Fruit fly (Drosophila melanogaster) whole organism, embryonic: ENCODE results near the gene CG5715.

Experiments
- ATbp ChIP-seq: fragments of 200-800 bp; sonication (Bioruptor generic); optimal IDR thresholded peaks from 2 replicates; lab custom pipeline; 2017; ENCODE audit warnings: missing biosample characterization, mild to moderate bottlenecking, missing genetic modification characterization, missing genetic modification reagents
- Awh ChIP-seq: fragments of 200-800 bp; sonication (Bioruptor generic); IDR thresholded peaks from 2 replicates; pipeline ENCODE4, ENCODE4 v1.3.6; 2022; ENCODE audit warnings: missing biosample characterization, missing genetic modification characterization
- Bdp1 ChIP-seq: fragments of 200-800 bp; sonication (Bioruptor generic); optimal IDR thresholded peaks from 3 replicates; lab custom pipeline; 2016; ENCODE audit warnings: missing biosample characterization, missing genetic modification characterization
- CG10267 ChIP-seq: fragments of 200-800 bp; sonication (Bioruptor generic); optimal IDR thresholded peaks from 2 replicates; lab custom pipeline; 2018; ENCODE audit warnings: missing biosample characterization, mild to moderate bottlenecking, missing genetic modification characterization, moderate library complexity
- CG10321 ChIP-seq: fragments of 200-800 bp; sonication (Bioruptor generic); IDR thresholded peaks from 2 replicates; pipeline ENCODE4 v1.3.6; 2022; ENCODE audit warnings: missing biosample characterization, missing genetic modification characterization
- CG10462 ChIP-seq: fragments of 200-800 bp; sonication (Bioruptor generic); optimal IDR thresholded peaks from 2 replicates; lab custom pipeline; 2016; ENCODE audit warnings: missing biosample characterization, missing genetic modification characterization
- CG11085 ChIP-seq: fragments of 200-800 bp; sonication (Bioruptor generic); IDR thresholded peaks from 2 replicates; pipeline ENCODE4 v1.3.6; 2022; ENCODE audit warnings: missing biosample characterization, missing genetic modification characterization
- CG14965 ChIP-seq: fragments of 200-800 bp; sonication (Bioruptor generic); optimal IDR thresholded peaks from 2 replicates; lab custom pipeline; 2016; ENCODE audit warnings: missing biosample characterization, missing genetic modification characterization, borderline replicate concordance
- CG31388 ChIP-seq: fragments of 200-800 bp; sonication (Bioruptor generic); optimal IDR thresholded peaks from 2 replicates; lab custom pipeline; 2016; ENCODE audit warnings: missing biosample characterization, missing genetic modification characterization
- CG32532 ChIP-seq: fragments of 200-800 bp; sonication (Bioruptor generic); IDR thresholded peaks from 2 replicates; pipeline ENCODE4 v1.3.6; 2022; ENCODE audit warnings: missing biosample characterization, missing genetic modification characterization
- CG3281 ChIP-seq: fragments of 200-800 bp; sonication (Bioruptor generic); optimal IDR thresholded peaks from 3 replicates; lab custom pipeline; 2017; ENCODE audit warnings: missing biosample characterization, mild to moderate bottlenecking, missing genetic modification characterization
- CG5180 ChIP-seq: fragments of 200-800 bp; sonication (Bioruptor generic); optimal IDR thresholded peaks from 3 replicates; lab custom pipeline; 2017; ENCODE audit warnings: missing biosample characterization, missing genetic modification characterization, mild to moderate bottlenecking, moderate library complexity, missing genetic modification reagents
- CG6813 ChIP-seq: fragments of 200-800 bp; sonication (Bioruptor generic); optimal IDR thresholded peaks from 2 replicates; lab custom pipeline; 2017; ENCODE audit warnings: missing biosample characterization, missing genetic modification characterization, mild to moderate bottlenecking, moderate library complexity, missing genetic modification reagents
- CG6854 ChIP-seq: fragments of 200-800 bp; sonication (Bioruptor generic); optimal IDR thresholded peaks from 3 replicates; lab custom pipeline; 2017; ENCODE audit warnings: missing biosample characterization, mild to moderate bottlenecking, missing genetic modification characterization
- CG7357 ChIP-seq: fragments of 200-800 bp; sonication (Bioruptor generic); IDR thresholded peaks from 3 replicates; pipeline ENCODE4 v1.3.6; 2022; ENCODE audit warnings: missing biosample characterization, missing genetic modification characterization
- CG7745 ChIP-seq: fragments of 200-800 bp; sonication (Bioruptor generic); optimal IDR thresholded peaks from 2 replicates; lab custom pipeline; 2018; ENCODE audit warnings: missing biosample characterization, mild to moderate bottlenecking, missing genetic modification characterization, moderate library complexity
- CG9727 ChIP-seq: fragments of 200-800 bp; sonication (Bioruptor generic); optimal IDR thresholded peaks from 3 replicates; lab custom pipeline; 2017; ENCODE audit warnings: missing biosample characterization, mild to moderate bottlenecking, missing genetic modification characterization
- CG9797 ChIP-seq: fragments of 200-800 bp; sonication (Bioruptor generic); optimal IDR thresholded peaks from 3 replicates; lab custom pipeline; 2018; ENCODE audit warnings: missing biosample characterization, mild to moderate bottlenecking, missing genetic modification characterization
- Chrac-16 ChIP-seq: fragments of 200-800 bp; sonication (Bioruptor generic); optimal IDR thresholded peaks from 3 replicates; lab custom pipeline; 2016; ENCODE audit warnings: missing biosample characterization, missing genetic modification characterization
- D ChIP-seq, 2 experiments: fragments of 200-800 bp in 1 of 2; fragments of >200 bp in 1 of 2; sonication (Bioruptor generic) in 1 of 2; optimal IDR thresholded peaks; 2 replicates in 1 of 2; 3 replicates in 1 of 2; lab custom pipeline; 2017; ENCODE audit warnings: mild to moderate bottlenecking in 1 of 2, missing biosample characterization in 1 of 2, missing genetic modification characterization in 1 of 2, missing genetic modification reagents in 1 of 2
- D19A ChIP-seq: fragments of 200-800 bp; optimal IDR thresholded peaks from 3 replicates; lab custom pipeline; 2019; ENCODE audit warnings: missing biosample characterization, mild to moderate bottlenecking, missing genetic modification characterization, moderate library complexity
- Dfd ChIP-seq, 2 experiments: fragments of >200 bp; optimal IDR thresholded peaks; 2 replicates each; lab custom pipeline; 2017; ENCODE audit warnings: missing biosample characterization in 2 of 2, missing genetic modification characterization in 2 of 2
- Gsc ChIP-seq: fragments of 200-800 bp; sonication (Bioruptor generic); IDR thresholded peaks from 2 replicates; pipeline ENCODE4 v1.3.6; 2022; ENCODE audit warnings: missing biosample characterization, missing genetic modification characterization
- HHEX ChIP-seq: fragments of 200-800 bp; sonication (Bioruptor generic); optimal IDR thresholded peaks from 3 replicates; lab custom pipeline; 2017; ENCODE audit warnings: missing biosample characterization, mild to moderate bottlenecking, missing genetic modification characterization, missing genetic modification reagents
- HmgZ ChIP-seq: fragments of 200-800 bp; sonication (Bioruptor generic); optimal IDR thresholded peaks from 2 replicates; lab custom pipeline; 2018; ENCODE audit warnings: missing biosample characterization, mild to moderate bottlenecking, missing genetic modification characterization
- Kr ChIP-seq: fragments of 200-800 bp; sonication (Bioruptor generic); optimal IDR thresholded peaks from 2 replicates; lab custom pipeline; 2017; ENCODE audit warnings: missing biosample characterization, mild to moderate bottlenecking, missing genetic modification characterization
- MTF-1 ChIP-seq: fragments of 200-800 bp; sonication (Bioruptor generic); optimal IDR thresholded peaks from 2 replicates; lab custom pipeline; 2018; ENCODE audit warnings: missing biosample characterization, mild to moderate bottlenecking, missing genetic modification characterization, borderline replicate concordance
- Mad ChIP-seq: fragments of 200-800 bp; sonication (Bioruptor generic); optimal IDR thresholded peaks from 2 replicates; lab custom pipeline; 2016; ENCODE audit warnings: missing biosample characterization, missing genetic modification characterization
- Med ChIP-seq: fragments of 200-800 bp; sonication (Bioruptor generic); peaks from one replicate; lab custom pipeline; 2016; ENCODE audit warnings: missing biosample characterization, missing genetic modification characterization, mild to moderate bottlenecking, inconsistent platforms, moderate library complexity
- NC2β ChIP-seq: fragments of 200-800 bp; sonication (Bioruptor generic); optimal IDR thresholded peaks from 2 replicates; lab custom pipeline; 2016; ENCODE audit warnings: missing biosample characterization, missing genetic modification characterization
- Taf1 ChIP-seq: fragments of 200-800 bp; sonication (Bioruptor generic); IDR thresholded peaks from 2 replicates; pipeline ENCODE4 v1.3.6; 2022; ENCODE audit warnings: missing biosample characterization, missing genetic modification characterization
- Trl ChIP-seq, 3 experiments: fragments of >200 bp in 2 of 3; fragments of 200-800 bp in 1 of 3; sonication (Bioruptor generic) in 1 of 3; optimal IDR thresholded peaks; 2 replicates in 1 of 3; 3 replicates in 2 of 3; lab custom pipeline; 2016 to 2017; ENCODE audit warnings: missing biosample characterization in 1 of 3, missing genetic modification characterization in 1 of 3
- ash1 ChIP-seq: fragments of 200-800 bp; sonication (Bioruptor generic); optimal IDR thresholded peaks from 2 replicates; lab custom pipeline; 2018; ENCODE audit warnings: missing biosample characterization, mild to moderate bottlenecking, missing genetic modification characterization
- bab2 ChIP-seq: fragments of 200-800 bp; sonication (Bioruptor generic); optimal IDR thresholded peaks from 2 replicates; lab custom pipeline; 2016; ENCODE audit warnings: missing biosample characterization, missing genetic modification characterization
- chif ChIP-seq, 2 experiments: fragments of 200-800 bp; sonication (Bioruptor generic); optimal IDR thresholded peaks; 3 replicates each; lab custom pipeline; 2016; ENCODE audit warnings: missing biosample characterization in 2 of 2, missing genetic modification characterization in 2 of 2
- dati ChIP-seq: fragments of 200-800 bp; sonication (Bioruptor generic); IDR thresholded peaks from 2 replicates; pipeline ENCODE4 v1.3.6; 2022; ENCODE audit warnings: missing biosample characterization, missing genetic modification characterization
- dysf ChIP-seq: fragments of 200-800 bp; sonication (Bioruptor generic); IDR thresholded peaks from 3 replicates; pipeline ENCODE4 v1.3.6; 2022; ENCODE audit warnings: missing biosample characterization, missing genetic modification characterization
- eve ChIP-seq, 2 experiments: fragments of >200 bp; optimal IDR thresholded peaks; 2 replicates each; lab custom pipeline; 2017; ENCODE audit warnings: missing biosample characterization in 2 of 2, missing genetic modification characterization in 2 of 2
- gce ChIP-seq: fragments of 200-800 bp; sonication (Bioruptor generic); IDR thresholded peaks from 3 replicates; pipeline ENCODE4 v1.3.6; 2022; ENCODE audit warnings: missing biosample characterization, missing genetic modification characterization
- hb ChIP-seq: fragments of 200-800 bp; sonication (Bioruptor generic); IDR thresholded peaks from 3 replicates; pipeline ENCODE4 v1.3.6; 2022; ENCODE audit warnings: missing biosample characterization, missing genetic modification characterization; ENCODE audit not compliant: partially characterized antibody
- kni ChIP-seq: fragments of 200-800 bp; sonication (Bioruptor generic); optimal IDR thresholded peaks from 3 replicates; lab custom pipeline; 2017; ENCODE audit warnings: mild to moderate bottlenecking, missing biosample characterization, missing genetic modification reagents, missing genetic modification characterization
- lov ChIP-seq, 2 experiments: fragments of 200-800 bp in 1 of 2; fragments of >200 bp in 1 of 2; sonication (Bioruptor generic) in 1 of 2; IDR thresholded peaks in 1 of 2; optimal IDR thresholded peaks in 1 of 2; 2 replicates in 1 of 2; 3 replicates in 1 of 2; pipeline versions ENCODE4 v1.3.6 to Lab custom; 2017 to 2022; ENCODE audit warnings: missing biosample characterization in 1 of 2, missing genetic modification characterization in 1 of 2
- onecut ChIP-seq: fragments of 200-800 bp; sonication (Bioruptor generic); IDR thresholded peaks from 2 replicates; pipeline ENCODE4 v1.3.6; 2022; ENCODE audit warnings: missing biosample characterization, missing genetic modification characterization
- pho ChIP-seq: fragments of 200-800 bp; sonication (Bioruptor generic); optimal IDR thresholded peaks from 2 replicates; lab custom pipeline; 2016; ENCODE audit warnings: missing biosample characterization, missing genetic modification characterization
- pzg ChIP-seq: fragments of 200-800 bp; sonication (Bioruptor generic); optimal IDR thresholded peaks from 3 replicates; lab custom pipeline; 2018; ENCODE audit warnings: missing biosample characterization, mild to moderate bottlenecking, missing genetic modification characterization, moderate library complexity
- ro ChIP-seq: fragments of 200-800 bp; sonication (Bioruptor generic); IDR thresholded peaks from 2 replicates; pipeline ENCODE4 v1.3.6; 2022; ENCODE audit warnings: missing biosample characterization, missing genetic modification characterization
- run ChIP-seq: fragments of 200-800 bp; sonication (Bioruptor generic); optimal IDR thresholded peaks from 3 replicates; lab custom pipeline; 2018; ENCODE audit warnings: missing biosample characterization, mild to moderate bottlenecking, missing genetic modification characterization
- sna ChIP-seq: fragments of 200-800 bp; sonication (Bioruptor generic); IDR thresholded peaks from 2 replicates; pipeline ENCODE4 v1.3.6; 2022; ENCODE audit warnings: missing biosample characterization, missing genetic modification characterization; ENCODE audit not compliant: partially characterized antibody
- wdn ChIP-seq: fragments of 200-800 bp; sonication (Bioruptor generic); IDR thresholded peaks from 2 replicates; pipeline ENCODE4 v1.3.6; 2022; ENCODE audit warnings: missing biosample characterization, missing genetic modification characterization

CG5715 gene

dm6 chr3R:24271071-24271470, 23.1 kb downstream of the CG5715 start, which contains the start of gene jar (continued):
- TF ChIP-seq lov (optimal IDR thresholded peaks at IDR 0.05; lab: Kevin White, UChicago) (no peak), lov (GFP tag; IDR thresholded peaks at IDR 0.05; lab: Robert Waterston, UW) (0 out of 3 replicates have a peak, but pooled peaks have one; percentile 32), Kr (GFP tag; lab: Kevin White, UChicago) (no peak), CG6813 (GFP tag; lab: Kevin White, UChicago) (peak; percentile 7), MTF-1 (GFP tag; lab: Kevin White, UChicago) (peak; percentile 51), chif (GFP tag; optimal IDR thresholded peaks at IDR 0.05; lab: Kevin White, UChicago) (no peak), ash1 (GFP tag; lab: Kevin White, UChicago) (peak; percentile 52), CG6854 (GFP tag; lab: Kevin White, UChicago) (no peak), CG7357 (GFP tag; lab: Robert Waterston, UW) (no peak), CG3281 (peak; percentile 30), dati (GFP tag; lab: Robert Waterston, UW) (no peak), Mad (GFP tag; lab: Kevin White, UChicago) (no peak), ATbp (GFP tag; lab: Kevin White, UChicago) (peak; percentile 21), Trl (optimal IDR thresholded peaks at IDR 0.05; lab: Kevin White, UChicago) (no peak), Trl (GFP tag; optimal IDR thresholded peaks at IDR 0.05; lab: Kevin White, UChicago) (no peak), dysf (GFP tag; lab: Robert Waterston, UW) (no peak), CG11085 (GFP tag; lab: Robert Waterston, UW) (no peak), D (optimal IDR thresholded peaks at IDR 0.05; lab: Kevin White, UChicago) (peak; percentile 5), D (GFP tag; optimal IDR thresholded peaks at IDR 0.05; lab: Kevin White, UChicago) (no peak), CG31388 (GFP tag; lab: Kevin White, UChicago) (no peak), wdn (GFP tag; lab: Robert Waterston, UW) (no peak), CG5180 (GFP tag; lab: Kevin White, UChicago) (peak; percentile 56), HHEX (GFP tag; lab: Kevin White, UChicago) (peak; percentile 28), Chrac-16 (no peak), CG32532 (GFP tag; lab: Robert Waterston, UW) (peak; percentile 49; the same call in 1 of the 2 replicates), Bdp1 (peak; percentile 64), NC2β (GFP tag; lab: Kevin White, UChicago) (peak; percentile 32), HmgZ (tag; lab: Kevin White, UChicago) (peak; percentile 68), gce (GFP tag; lab: Robert Waterston, UW) (no peak; the same call in 2 of the 3 replicates), eve (GFP tag; optimal IDR thresholded peaks at IDR 0.05; lab: Kevin White, UChicago) (no peak), CG14965 (no peak), CG9727 (GFP tag; lab: Kevin White, UChicago) (peak; percentile 44), CG10321 (no peak), pzg (GFP tag; lab: Kevin White, UChicago) (peak; percentile 97), D19A (tag; lab: Kevin White, UChicago) (peak; percentile 34), CG10267 (tag; lab: Kevin White, UChicago) (peak; percentile 78), onecut (GFP tag; lab: Robert Waterston, UW) (no peak), kni (GFP tag; lab: Kevin White, UChicago) (peak; percentile 62), sna (GFP tag; lab: Robert Waterston, UW) (peak; percentile 87), pho (GFP tag; lab: Kevin White, UChicago) (peak; percentile 12), CG7745 (tag; lab: Kevin White, UChicago) (peak; percentile 11), CG10462 (GFP tag; lab: Kevin White, UChicago) (no peak), ro (no peak), Dfd (GFP tag; optimal IDR thresholded peaks at IDR 0.05; lab: Kevin White, UChicago) (no peak), CG9797 (GFP tag; lab: Kevin White, UChicago) (peak; percentile 99), Taf1 (GFP tag; lab: Robert Waterston, UW) (no peak), Awh (GFP tag; lab: Robert Waterston, UW) (0 out of 2 replicates have a peak, but pooled peaks have one; percentile 45), Gsc (no peak), run (tag; lab: Kevin White, UChicago) (peak; percentile 39), hb (GFP tag; lab: Robert Waterston, UW) (peak; percentile 70), Med (peak; percentile 87), bab2 (GFP tag; lab: Kevin White, UChicago) (peak; percentile 14)
